Fruit fly (Drosophila melanogaster) whole organism, wandering third instar larva: ENCODE measurements around the gene RpS28b.

Source experiments
- GATAd ChIP-seq: sonication (Bioruptor generic); optimal IDR thresholded peaks from 2 replicates; lab custom pipeline; 2016; ENCODE audit warnings: missing biosample characterization, missing genetic modification characterization
- HLH106 ChIP-seq: fragments of 200-800 bp; optimal IDR thresholded peaks from 3 replicates; lab custom pipeline; 2019; ENCODE audit warnings: missing biosample characterization, mild to moderate bottlenecking, missing genetic modification characterization, moderate library complexity
- Myc ChIP-seq: fragments of >200 bp; optimal IDR thresholded peaks from 2 replicates; lab custom pipeline; 2017
- OdsH ChIP-seq: fragments of 200-800 bp; sonication (Bioruptor generic); optimal IDR thresholded peaks from 2 replicates; lab custom pipeline; 2016; ENCODE audit warnings: missing biosample characterization, mild to moderate bottlenecking, missing genetic modification characterization
- dl ChIP-seq, 2 experiments: fragments of 175-275, 200-275 bp in 1 of 2; fragments of 200-275 bp in 1 of 2; sonication (Bioruptor generic); optimal IDR thresholded peaks; lab custom pipeline; 2018; ENCODE audit warnings: mild to moderate bottlenecking in 2 of 2, missing biosample characterization in 2 of 2, missing genetic modification characterization in 2 of 2, moderate library complexity in 2 of 2; ENCODE audit not compliant: partially characterized antibody in 2 of 2, insufficient read depth in 1 of 2
- dmrt93B ChIP-seq: fragments of 200-800 bp; sonication (Bioruptor generic); optimal IDR thresholded peaks from 2 replicates; lab custom pipeline; 2018; ENCODE audit warnings: missing biosample characterization, mild to moderate bottlenecking, missing genetic modification characterization
- ey ChIP-seq: fragments of 200-800 bp; sonication (Bioruptor generic); optimal IDR thresholded peaks from 2 replicates; lab custom pipeline; 2016; ENCODE audit warnings: missing biosample characterization, missing genetic modification characterization
- fru ChIP-seq: fragments of 200-800 bp; sonication (Bioruptor generic); optimal IDR thresholded peaks from 3 replicates; lab custom pipeline; 2016; ENCODE audit warnings: missing biosample characterization, mild to moderate bottlenecking, missing genetic modification characterization
- jim ChIP-seq: fragments of 175-275, 200-325 bp; sonication (Bioruptor generic); optimal IDR thresholded peaks from 2 replicates; lab custom pipeline; 2016; ENCODE audit warnings: missing biosample characterization, mild to moderate bottlenecking, missing genetic modification characterization
- lola ChIP-seq: fragments of >200 bp; optimal IDR thresholded peaks from 2 replicates; lab custom pipeline; 2017; ENCODE audit warnings: missing biosample characterization, missing genetic modification characterization
- pan ChIP-seq: fragments of >200 bp; optimal IDR thresholded peaks from 2 replicates; lab custom pipeline; 2017
- psq ChIP-seq: fragments of 200-800 bp; sonication (Bioruptor generic); optimal IDR thresholded peaks from 3 replicates; lab custom pipeline; 2017; ENCODE audit warnings: missing biosample characterization, mild to moderate bottlenecking, missing genetic modification characterization, moderate library complexity
- sage ChIP-seq: fragments of 200-800 bp; sonication (Bioruptor generic); optimal IDR thresholded peaks from 2 replicates; lab custom pipeline; 2016; ENCODE audit warnings: missing biosample characterization, mild to moderate bottlenecking, missing genetic modification characterization
- woc ChIP-seq: sonication (Bioruptor generic); optimal IDR thresholded peaks from 2 replicates; lab custom pipeline; 2016; ENCODE audit warnings: missing biosample characterization, mild to moderate bottlenecking, missing genetic modification characterization

DNA sequence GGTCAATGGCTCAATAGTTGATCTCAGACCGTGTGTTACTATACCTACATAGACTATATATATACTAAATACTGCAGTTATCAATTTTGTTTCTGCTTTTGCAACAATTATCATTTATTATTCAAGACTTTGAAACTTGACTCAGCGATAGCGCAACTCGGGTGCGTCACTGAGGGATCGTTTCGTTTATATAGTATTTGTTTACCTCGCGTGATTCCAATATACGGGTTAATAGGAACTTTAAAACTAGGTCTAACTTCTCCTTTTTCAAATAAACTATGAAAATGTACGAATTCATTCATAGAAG, 22.9 kb downstream of the RpS28b start:
- TF ChIP-seq lola (GFP tag; lab: Kevin White, UChicago) (no peak), fru (GFP tag; lab: Kevin White, UChicago) (no peak), Myc (lab: Kevin White, UChicago) (no peak), sage (GFP tag; lab: Kevin White, UChicago) (no peak), dmrt93B (GFP tag; lab: Kevin White, UChicago) (no peak), pan (lab: Kevin White, UChicago) (no peak), ey (GFP tag; lab: Kevin White, UChicago) (no peak), jim (GFP tag; lab: Kevin White, UChicago) (no peak), OdsH (no peak), psq (GFP tag; lab: Kevin White, UChicago) (no peak), HLH106 (no peak), woc (GFP tag; lab: Kevin White, UChicago) (no peak), dl (GFP tag; optimal IDR thresholded peaks at IDR 0.05; lab: Kevin White, UChicago; ENCODE audit: insufficient read depth in 1 of 2, partially characterized antibody in 2 of 2) (no peak), GATAd (GFP tag; lab: Kevin White, UChicago) (no peak)
